Fruit fly (Drosophila melanogaster): ENCODE results near the gene Ran-like.

dm6 chr3L:15527416-15527815, 42.2 kb upstream of the Ran-like start, which contains the start of gene CG42729:
- TF ChIP-seq usp (GFP tag; optimal IDR thresholded peaks at IDR 0.05), result no peak
- TF ChIP-seq psq (optimal IDR thresholded peaks at IDR 0.05), result no peak

All from whole organism.